Fruit fly (Drosophila melanogaster): ENCODE results near the gene Rala.

Gene Rala

DNA sequence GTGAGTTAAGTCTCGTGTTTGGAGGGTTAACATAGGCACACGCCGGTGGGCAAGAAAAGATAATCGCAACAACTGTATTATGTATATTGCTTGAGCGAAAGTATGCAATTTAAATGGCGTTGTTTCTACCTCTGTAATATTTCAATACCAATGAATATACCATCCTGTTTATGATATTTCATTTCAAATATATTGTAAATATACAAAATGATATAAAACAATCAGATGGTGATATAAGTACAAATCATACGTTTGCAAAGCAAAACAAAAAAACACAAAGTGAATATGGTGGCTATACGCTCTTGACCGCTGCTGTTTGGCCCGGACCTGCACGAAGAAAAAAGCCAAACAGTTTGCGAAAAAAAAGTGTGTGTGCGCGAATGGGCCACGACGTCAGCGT lies 28.8 kb upstream of the Rala start (continued):
- TF ChIP-seq CG17612 (GFP tag; IDR thresholded peaks at IDR 0.05) (0 out of 2 replicates have a peak, but pooled peaks have one; percentile 20), Vsx1 (GFP tag; optimal IDR thresholded peaks at IDR 0.05) (peak; percentile 1), CG11093 (GFP tag; IDR thresholded peaks at IDR 0.05) (peak; percentile 53; the same call in 1 of the 3 replicates), CG7839 (tag; optimal IDR thresholded peaks at IDR 0.05) (peak; percentile 85), her (GFP tag; optimal IDR thresholded peaks at IDR 0.05) (no peak), Taf1 (GFP tag; IDR thresholded peaks at IDR 0.05) (0 out of 2 replicates have a peak, but pooled peaks have one; percentile 46), Asciz (GFP tag; optimal IDR thresholded peaks at IDR 0.05) (peak; percentile 52), CG15601 (tag; optimal IDR thresholded peaks at IDR 0.05) (peak; percentile 20), mam (GFP tag; optimal IDR thresholded peaks at IDR 0.05) (peak; percentile 37), nau (GFP tag; optimal IDR thresholded peaks at IDR 0.05) (peak; percentile 73), peb (GFP tag; IDR thresholded peaks at IDR 0.05) (no peak), CG7786 (GFP tag; optimal IDR thresholded peaks at IDR 0.05) (no peak), B-H1 (GFP tag; IDR thresholded peaks at IDR 0.05) (peak; percentile 49; the same call in 2 of the 3 replicates), ranshi (GFP tag; IDR thresholded peaks at IDR 0.05) (peak; percentile 58), Hmx (GFP tag; optimal IDR thresholded peaks at IDR 0.05) (no peak), az2 (GFP tag; optimal IDR thresholded peaks at IDR 0.05) (peak; percentile 55), pita (GFP tag; optimal IDR thresholded peaks at IDR 0.05) (no peak), CG11560 (tag; IDR thresholded peaks at IDR 0.05) (no peak), Tbp (GFP tag; optimal IDR thresholded peaks at IDR 0.05) (no peak), CG8281 (tag; optimal IDR thresholded peaks at IDR 0.05) (peak; percentile 37), nmo (GFP tag; optimal IDR thresholded peaks at IDR 0.05) (peak; percentile 80), Myb (GFP tag; optimal IDR thresholded peaks at IDR 0.05) (no peak), CG12071 (GFP tag; optimal IDR thresholded peaks at IDR 0.05) (peak; percentile 46), jigr1 (GFP tag; IDR thresholded peaks at IDR 0.05) (0 out of 3 replicates have a peak, but pooled peaks have one; percentile 21), Hr78 (GFP tag; optimal IDR thresholded peaks at IDR 0.05) (no peak), CG6854 (GFP tag; optimal IDR thresholded peaks at IDR 0.05) (peak; percentile 53), CG3407 (GFP tag; optimal IDR thresholded peaks at IDR 0.05) (peak; percentile 49), Oli (tag; optimal IDR thresholded peaks at IDR 0.05) (peak; percentile 83), ac (GFP tag; optimal IDR thresholded peaks at IDR 0.05) (no peak), Hr51 (GFP tag; optimal IDR thresholded peaks at IDR 0.05) (peak in 1 of 2 experiments; percentile 82), bowl (GFP tag; IDR thresholded peaks at IDR 0.05) (no peak), CG11085 (GFP tag; IDR thresholded peaks at IDR 0.05) (no peak; the same call in 1 of the 2 replicates), CG6813 (GFP tag; optimal IDR thresholded peaks at IDR 0.05) (peak; percentile 33), grn (GFP tag; optimal IDR thresholded peaks at IDR 0.05) (no peak), CG5245 (GFP tag; optimal IDR thresholded peaks at IDR 0.05) (no peak), CG6683 (GFP tag; optimal IDR thresholded peaks at IDR 0.05) (peak; percentile 30), p53 (GFP tag; optimal IDR thresholded peaks at IDR 0.05) (no peak), CG13287 (GFP tag; IDR thresholded peaks at IDR 0.05; ENCODE audit: partially characterized antibody) (no peak), toy (GFP tag; IDR thresholded peaks at IDR 0.05) (no peak), Dll (GFP tag; IDR thresholded peaks at IDR 0.05; ENCODE audit: partially characterized antibody) (no peak), CG18011 (GFP tag; optimal IDR thresholded peaks at IDR 0.05) (peak; percentile 29), zfh2 (GFP tag; optimal IDR thresholded peaks at IDR 0.05) (peak; percentile 31), ind (GFP tag; optimal IDR thresholded peaks at IDR 0.05) (peak; percentile 73), hkb (optimal IDR thresholded peaks at IDR 0.05) (no peak), hkb (GFP tag; IDR thresholded peaks at IDR 0.05) (peak; percentile 81), CG9797 (GFP tag; optimal IDR thresholded peaks at IDR 0.05) (no peak), CG10209 (GFP tag; optimal IDR thresholded peaks at IDR 0.05) (peak; percentile 70), Oaz (GFP tag; IDR thresholded peaks at IDR 0.05) (peak; percentile 46), Sin3A (optimal IDR thresholded peaks at IDR 0.05) (no peak), CG34376 (GFP tag; optimal IDR thresholded peaks at IDR 0.05) (peak; percentile 1), CG4707 (GFP tag; optimal IDR thresholded peaks at IDR 0.05) (no peak)
